Worm (Caenorhabditis elegans): ENCODE measurements around the gene H12D21.10.
"Not testable (repeated sequence)": the region's sequence is repeated elsewhere in the genome, so short reads cannot be mapped to it uniquely, and the experiment has no call there.

H12D21.10 gene

DNA sequence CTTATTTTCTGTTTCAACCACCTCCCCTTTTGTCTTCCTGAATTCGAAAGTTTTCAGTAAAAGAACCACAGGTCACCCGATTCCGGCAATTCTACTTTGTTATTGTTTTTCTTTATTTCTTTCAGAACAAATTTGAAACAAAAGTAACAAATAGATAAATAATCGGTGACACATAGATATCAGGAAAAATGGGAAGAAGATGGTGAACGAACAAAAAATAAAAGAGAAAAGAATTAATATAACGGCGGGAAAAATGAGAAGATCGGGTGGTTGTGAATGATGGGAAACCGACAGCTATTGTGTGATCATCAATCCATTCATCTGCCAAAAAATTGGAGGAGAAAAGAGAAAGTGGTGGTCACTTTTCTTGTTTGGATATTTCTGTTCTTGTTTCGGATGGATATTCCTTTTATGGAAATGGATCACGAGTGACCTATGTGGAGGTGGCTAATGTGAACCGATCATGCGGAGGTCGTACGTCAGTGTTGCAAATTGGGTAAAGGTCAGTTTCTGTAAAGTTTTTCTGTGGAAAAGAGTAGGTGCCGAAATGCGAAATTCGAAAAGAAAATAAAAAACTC, 22.3 kb upstream of the H12D21.10 start:
- TF ChIP-seq aha-1 (tag; optimal IDR thresholded peaks at IDR 0.05), result no peak
- no peak for TF ChIP-seq efl-1 (optimal IDR thresholded peaks at IDR 0.05)
- TF ChIP-seq efl-1 (GFP tag; optimal IDR thresholded peaks at IDR 0.05 in 1 of 2), result peak in 1 of 2 experiments; percentile 73
- no peak for TF ChIP-seq pax-3 (tag; optimal IDR thresholded peaks at IDR 0.05)
- no peak for TF ChIP-seq fos-1 (tag; optimal IDR thresholded peaks at IDR 0.05)
- no peak for TF ChIP-seq unc-62 (GFP tag; optimal IDR thresholded peaks at IDR 0.05)
- TF ChIP-seq nhr-85 (tag), result peak; percentile 3
- TF ChIP-seq irx-1 (tag; optimal IDR thresholded peaks at IDR 0.05), result no peak
- TF ChIP-seq lin-13 (GFP tag; optimal IDR thresholded peaks at IDR 0.05), result no peak
- TF ChIP-seq ces-1 (GFP tag; optimal IDR thresholded peaks at IDR 0.05), result no peak
- no peak for TF ChIP-seq sox-4 (tag; optimal IDR thresholded peaks at IDR 0.05)
- peak; percentile 8 for TF ChIP-seq lin-14 (GFP tag; optimal IDR thresholded peaks at IDR 0.05)
- TF ChIP-seq rnt-1 (tag; optimal IDR thresholded peaks at IDR 0.05), result no peak
- no peak for TF ChIP-seq tlp-1 (tag; optimal IDR thresholded peaks at IDR 0.05)
- no peak for TF ChIP-seq unc-30 (tag; optimal IDR thresholded peaks at IDR 0.05)
- TF ChIP-seq elt-3 (tag; optimal IDR thresholded peaks at IDR 0.05), result no peak
- no peak for TF ChIP-seq xbp-1 (tag; optimal IDR thresholded peaks at IDR 0.05)
- TF ChIP-seq efl-3 (GFP tag; optimal IDR thresholded peaks at IDR 0.05), result no peak
- TF ChIP-seq lin-39 (tag; optimal IDR thresholded peaks at IDR 0.05), result no peak
- no peak for TF ChIP-seq zag-1 (tag; optimal IDR thresholded peaks at IDR 0.05)
- no peak for TF ChIP-seq snpc-4 (tag; optimal IDR thresholded peaks at IDR 0.05)
- TF ChIP-seq hpl-2 (GFP tag; optimal IDR thresholded peaks at IDR 0.05), result no peak
- TF ChIP-seq nhr-77 (tag; optimal IDR thresholded peaks at IDR 0.05), result no peak
- TF ChIP-seq blmp-1 (tag; optimal IDR thresholded peaks at IDR 0.05), result peak; percentile 95
- TF ChIP-seq sup-37 (GFP tag; optimal IDR thresholded peaks at IDR 0.05), result no peak

DNA sequence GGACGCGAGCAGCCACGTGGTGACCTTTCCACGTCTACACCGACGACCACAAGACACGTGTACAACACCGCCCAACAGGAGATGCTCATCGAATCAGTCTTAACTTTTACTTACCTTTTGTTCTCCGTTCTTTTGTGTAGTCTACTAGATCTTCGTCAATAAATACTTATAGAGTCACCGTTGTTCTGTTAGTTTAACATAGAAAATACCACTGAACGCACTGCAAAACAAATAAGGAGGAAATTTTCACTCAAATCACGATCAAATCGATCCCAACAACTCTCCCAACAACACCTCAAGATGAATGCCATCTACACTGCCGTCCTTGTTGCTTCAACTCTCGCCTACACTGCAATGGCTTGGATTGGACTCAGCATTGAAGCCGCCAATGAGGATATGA, 8.8 kb upstream of the H12D21.10 start, which contains the start of gene nspa-2:
Gene nspa-2 (plus strand): TSS at position 301 of the 400 bp plus-strand sequence.
- TF ChIP-seq hlh-4 (tag; optimal IDR thresholded peaks at IDR 0.05); lir-3 (tag; optimal IDR thresholded peaks at IDR 0.05; ENCODE audit: poor library complexity); unc-86 (tag; optimal IDR thresholded peaks at IDR 0.05): not testable (repeated sequence)

DNA sequence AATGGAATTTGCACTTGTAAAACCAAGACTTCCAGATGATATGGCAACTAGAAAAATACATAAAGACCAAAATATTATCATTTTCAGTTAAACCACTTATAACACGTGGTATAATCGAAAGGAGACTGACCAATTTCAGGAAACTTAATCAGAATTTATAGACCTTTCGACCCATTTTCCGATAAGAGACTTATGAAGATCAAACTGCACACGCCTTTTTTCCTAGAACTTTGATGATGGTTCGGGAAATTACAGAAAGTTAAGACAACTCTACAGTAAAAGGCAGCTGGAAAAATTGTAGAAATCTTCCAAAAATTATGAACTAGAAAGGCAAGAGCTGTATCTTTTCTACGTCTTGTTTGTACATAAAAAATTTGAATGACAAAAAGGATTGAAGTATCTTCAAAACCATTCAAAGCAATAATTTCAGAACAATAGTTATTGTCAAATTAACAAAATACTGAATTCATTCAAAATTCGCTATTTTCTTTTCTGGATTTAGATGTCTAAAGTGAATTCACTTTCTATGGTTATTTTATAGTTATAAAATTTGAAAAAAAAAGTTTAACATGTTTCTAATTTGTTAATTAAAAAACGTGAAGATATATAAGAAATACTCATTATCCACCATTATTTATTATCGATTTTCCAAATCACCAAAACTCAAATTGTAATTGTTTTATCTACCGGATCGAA, 6.1 kb upstream of the H12D21.10 start, which contains the start of the genes mpst-2 and H12D21.5:
Gene mpst-2 (minus strand): TSS at position 101 of the 696 bp plus-strand sequence.
Gene H12D21.5 (plus strand): TSS at position 646 of the 696 bp plus-strand sequence.
- TF ChIP-seq zip-4 (GFP tag; optimal IDR thresholded peaks at IDR 0.05) (no peak), fos-1 (tag; optimal IDR thresholded peaks at IDR 0.05) (no peak), mep-1 (tag; optimal IDR thresholded peaks at IDR 0.05) (no peak), elt-2 (tag; optimal IDR thresholded peaks at IDR 0.05) (no peak), tlp-1 (tag; optimal IDR thresholded peaks at IDR 0.05) (no peak), skn-1 (tag; optimal IDR thresholded peaks at IDR 0.05) (no peak), dpl-1 (GFP tag; optimal IDR thresholded peaks at IDR 0.05) (no peak), dsc-1 (tag; optimal IDR thresholded peaks at IDR 0.05) (no peak), lin-15B (tag; optimal IDR thresholded peaks at IDR 0.05) (no peak), elt-3 (tag; optimal IDR thresholded peaks at IDR 0.05) (no peak), nhr-28 (tag; optimal IDR thresholded peaks at IDR 0.05) (no peak), ets-5 (GFP tag; IDR thresholded peaks at IDR 0.05) (no peak), efl-1 (optimal IDR thresholded peaks at IDR 0.05) (no peak), efl-1 (GFP tag; optimal IDR thresholded peaks at IDR 0.05 in 1 of 2) (no peak), mef-2 (tag; optimal IDR thresholded peaks at IDR 0.05) (no peak), efl-3 (GFP tag; optimal IDR thresholded peaks at IDR 0.05) (no peak), fkh-10 (GFP tag; optimal IDR thresholded peaks at IDR 0.05) (no peak)
